Fruit fly (Drosophila melanogaster): ENCODE measurements around the gene CG5011.

CG5011 gene

dm6 chr2L:1177522-1177921, 22.9 kb upstream of the CG5011 start, which contains the start of gene CG4896 (continued):
- TF ChIP-seq Hr3 (GFP tag; optimal IDR thresholded peaks at IDR 0.05) = no peak
- TF ChIP-seq Lpt (GFP tag; optimal IDR thresholded peaks at IDR 0.05) = no peak
- TF ChIP-seq CG12769 (tag; optimal IDR thresholded peaks at IDR 0.05) = no peak
- TF ChIP-seq CG16779 (GFP tag; IDR thresholded peaks at IDR 0.05) = no peak
- no peak for TF ChIP-seq CG15601 (tag; optimal IDR thresholded peaks at IDR 0.05)
- TF ChIP-seq CG6813 (GFP tag; optimal IDR thresholded peaks at IDR 0.05) = no peak
- TF ChIP-seq CG13624 (GFP tag; optimal IDR thresholded peaks at IDR 0.05) = no peak
- no peak for TF ChIP-seq pum (GFP tag; optimal IDR thresholded peaks at IDR 0.05)
- TF ChIP-seq Med (GFP tag) = peak; percentile 82
- TF ChIP-seq ab (GFP tag; optimal IDR thresholded peaks at IDR 0.05) = no peak
- no peak for TF ChIP-seq croc (GFP tag; conservative IDR thresholded peaks at IDR 0.05)
- TF ChIP-seq dpn (GFP tag; optimal IDR thresholded peaks at IDR 0.05) = peak; percentile 5 to 7
- no peak for TF ChIP-seq CG8765 (GFP tag; IDR thresholded peaks at IDR 0.05)
- no peak for TF ChIP-seq HLH54F (GFP tag; optimal IDR thresholded peaks at IDR 0.05)
- no peak for TF ChIP-seq Eip74EF (GFP tag; optimal IDR thresholded peaks at IDR 0.05)
- TF ChIP-seq sd (tag; optimal IDR thresholded peaks at IDR 0.05) = no peak
- TF ChIP-seq CG4404 (GFP tag; IDR thresholded peaks at IDR 0.05) = no peak
- no peak for TF ChIP-seq scrt (GFP tag; optimal IDR thresholded peaks at IDR 0.05)
- peak; percentile 61 for TF ChIP-seq CG15514 (GFP tag; optimal IDR thresholded peaks at IDR 0.05)
- no peak for TF ChIP-seq CG3065 (GFP tag; optimal IDR thresholded peaks at IDR 0.05)
- TF ChIP-seq luna (GFP tag; optimal IDR thresholded peaks at IDR 0.05) = peak; percentile 6
- peak; percentile 61 for TF ChIP-seq slbo (GFP tag; IDR thresholded peaks at IDR 0.05)
- no peak for TF ChIP-seq mam (GFP tag; optimal IDR thresholded peaks at IDR 0.05)
- no peak for TF ChIP-seq Hr51 (GFP tag; optimal IDR thresholded peaks at IDR 0.05)
- TF ChIP-seq ase (GFP tag; IDR thresholded peaks at IDR 0.05) = no peak
- peak; percentile 62 for TF ChIP-seq nerfin-2 (GFP tag; IDR thresholded peaks at IDR 0.05; ENCODE audit: partially characterized antibody)
- no peak for TF ChIP-seq Fer3 (tag; optimal IDR thresholded peaks at IDR 0.05)
- no peak for TF ChIP-seq E2f1 (GFP tag; IDR thresholded peaks at IDR 0.05)
- no peak for TF ChIP-seq kni (GFP tag; optimal IDR thresholded peaks at IDR 0.05)
- TF ChIP-seq sc (optimal IDR thresholded peaks at IDR 0.05) = no peak
- no peak for TF ChIP-seq sc (GFP tag; optimal IDR thresholded peaks at IDR 0.05)
- no peak for TF ChIP-seq HHEX (GFP tag; optimal IDR thresholded peaks at IDR 0.05)
- TF ChIP-seq so (GFP tag; IDR thresholded peaks at IDR 0.05) = no peak
- no peak for TF ChIP-seq sob (GFP tag; IDR thresholded peaks at IDR 0.05)
- no peak for TF ChIP-seq pan (optimal IDR thresholded peaks at IDR 0.05)
- no peak for TF ChIP-seq pan (GFP tag; optimal IDR thresholded peaks at IDR 0.05 in 1 of 2, IDR thresholded peaks at IDR 0.05 in 1 of 2)
- no peak for TF ChIP-seq esg (GFP tag; conservative IDR thresholded peaks at IDR 0.05)
- TF ChIP-seq ind (GFP tag; optimal IDR thresholded peaks at IDR 0.05) = no peak
- no peak; the same call in 1 of the 2 replicates for TF ChIP-seq onecut (GFP tag; IDR thresholded peaks at IDR 0.05)
- no peak for TF ChIP-seq CG33557 (GFP tag; optimal IDR thresholded peaks at IDR 0.05)
- no peak for TF ChIP-seq h (optimal IDR thresholded peaks at IDR 0.05)
- no peak for TF ChIP-seq CG11696 (GFP tag; IDR thresholded peaks at IDR 0.05)
- no peak for TF ChIP-seq Sox102F (GFP tag; optimal IDR thresholded peaks at IDR 0.05)
- no peak for TF ChIP-seq trem (tag; optimal IDR thresholded peaks at IDR 0.05)
- TF ChIP-seq CG4820 (GFP tag; optimal IDR thresholded peaks at IDR 0.05) = no peak
- TF ChIP-seq tll (GFP tag; optimal IDR thresholded peaks at IDR 0.05) = no peak
- peak; percentile 77; the same call in 1 of the 4 replicates for TF ChIP-seq chinmo (GFP tag; IDR thresholded peaks at IDR 0.05; ENCODE audit: partially characterized antibody)
- TF ChIP-seq cad (GFP tag; optimal IDR thresholded peaks at IDR 0.05) = no peak
- no peak for TF ChIP-seq zf30C (GFP tag; optimal IDR thresholded peaks at IDR 0.05)
- no peak for TF ChIP-seq abd-A (tag; optimal IDR thresholded peaks at IDR 0.05)
- TF ChIP-seq Gug (GFP tag; IDR thresholded peaks at IDR 0.05) = no peak
- TF ChIP-seq CG7556 (GFP tag; optimal IDR thresholded peaks at IDR 0.05) = no peak

Data from whole organism, embryonic.